Worm (Caenorhabditis elegans): Measurements from ENCODE around the gene str-33.
A peak's percentile ranks its signal among the peaks of the same experiment; 100 is the strongest.

Gene str-33

DNA sequence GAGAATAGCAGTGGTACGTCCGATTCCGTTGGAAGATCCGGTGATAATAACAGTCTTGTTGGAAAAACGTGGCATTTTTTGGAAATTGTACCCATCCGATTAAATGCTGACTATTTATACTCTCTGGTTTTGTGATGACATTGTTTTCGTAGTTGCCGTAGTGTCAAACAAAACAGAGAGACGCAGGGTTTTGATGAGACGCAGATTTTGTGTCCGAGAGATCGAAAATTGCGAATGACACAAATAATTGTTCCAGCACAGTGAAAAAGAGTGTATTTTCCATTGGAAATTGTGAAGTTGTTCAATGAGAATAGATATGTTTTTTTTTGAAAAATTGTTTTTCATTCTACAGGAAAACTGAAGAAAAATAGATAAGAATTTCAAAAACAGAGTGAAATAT, 34.8 kb downstream of the str-33 start, which contains the start of gene R05D8.7:
Gene R05D8.7 (minus strand): TSS at position 104 of the 400 bp plus-strand sequence.
- TF ChIP-seq unc-130 (GFP tag; optimal IDR thresholded peaks at IDR 0.05) (no peak), Y53G8AR.9 (GFP tag; conservative IDR thresholded peaks at IDR 0.05) (no peak), lin-54 (GFP tag; optimal IDR thresholded peaks at IDR 0.05) (no peak), efl-1 (GFP tag; optimal IDR thresholded peaks at IDR 0.05) (no peak), nhr-90 (tag; optimal IDR thresholded peaks at IDR 0.05) (no peak), fkh-3 (tag; optimal IDR thresholded peaks at IDR 0.05) (no peak), madf-3 (GFP tag; IDR thresholded peaks at IDR 0.05) (no peak), B0035.1 (tag; optimal IDR thresholded peaks at IDR 0.05) (no peak), cebp-1 (GFP tag; IDR thresholded peaks at IDR 0.05) (no peak), cebp-1 (tag; optimal IDR thresholded peaks at IDR 0.05) (no peak), gei-17 (GFP tag; optimal IDR thresholded peaks at IDR 0.05) (no peak), Y53F4B.3 (GFP tag; IDR thresholded peaks at IDR 0.05) (no peak), F39B2.1 (GFP tag; IDR thresholded peaks at IDR 0.05) (no peak), nfya-1 (tag; optimal IDR thresholded peaks at IDR 0.05; ENCODE audit: borderline replicate concordance, insufficient read depth) (no peak), bed-1 (GFP tag; IDR thresholded peaks at IDR 0.05) (no peak), C06A6.2 (GFP tag; conservative IDR thresholded peaks at IDR 0.05) (no peak), ceh-100 (GFP tag; IDR thresholded peaks at IDR 0.05) (no peak), F22D6.2 (tag; optimal IDR thresholded peaks at IDR 0.05) (no peak), F55B11.4 (tag; optimal IDR thresholded peaks at IDR 0.05; ENCODE audit: borderline replicate concordance, insufficient read depth) (no peak), hsf-1 (GFP tag; IDR thresholded peaks at IDR 0.05) (no peak), hrde-1 (tag; optimal IDR thresholded peaks at IDR 0.05; ENCODE audit: borderline replicate concordance) (no peak)

DNA sequence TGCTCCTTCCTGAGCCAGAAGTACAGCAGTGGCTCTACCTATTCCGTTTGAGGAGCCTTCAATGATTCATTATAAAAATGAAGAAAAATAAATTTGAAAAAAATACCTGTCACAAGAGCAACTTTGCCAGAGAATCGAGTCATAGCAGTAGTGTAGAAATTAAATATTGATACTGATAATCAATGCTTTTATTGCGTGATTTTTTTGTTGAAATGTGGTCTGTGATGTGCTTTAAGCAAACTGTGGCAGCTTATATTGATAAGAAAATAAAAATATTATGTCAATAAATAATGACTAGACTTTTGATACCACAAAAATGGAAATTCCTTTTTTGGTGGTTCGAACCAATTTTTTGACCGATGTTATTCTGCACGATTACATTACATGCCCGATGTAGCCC, 36.7 kb downstream of the str-33 start, which contains the start of gene dhs-14:
Gene dhs-14 (minus strand): TSS at position 149 of the 400 bp plus-strand sequence.
- no peak for TF ChIP-seq pbrm-1 (GFP tag; IDR thresholded peaks at IDR 0.05)
- no peak for TF ChIP-seq athp-1 (tag; optimal IDR thresholded peaks at IDR 0.05)
- 0 out of 2 replicates have a peak, but pooled peaks have one; percentile 23 for TF ChIP-seq dox-1 (GFP tag; IDR thresholded peaks at IDR 0.05)
- peak; percentile 83 for TF ChIP-seq nhr-80 (tag; optimal IDR thresholded peaks at IDR 0.05)

DNA sequence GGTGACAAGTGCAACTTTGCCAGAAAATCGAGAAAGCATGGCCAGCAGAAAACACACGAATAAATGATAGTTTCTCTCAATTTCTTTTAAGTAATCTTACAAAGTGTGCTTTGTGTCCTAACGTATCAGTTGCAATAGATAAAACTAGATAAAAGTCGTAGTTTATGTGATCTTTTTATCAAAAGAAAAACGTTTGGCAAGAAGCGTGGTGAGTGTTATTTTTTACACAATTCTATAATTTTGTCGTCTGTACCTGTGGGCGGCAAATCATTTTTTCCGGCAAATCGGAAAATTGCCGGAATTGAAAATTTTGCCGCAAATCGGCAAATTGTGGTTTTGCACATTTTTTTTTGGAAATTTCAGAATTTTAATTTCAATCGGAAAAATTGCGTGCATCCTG, 39.1 kb downstream of the str-33 start, which contains the start of gene R05D8.9:
Gene R05D8.9 (minus strand): TSS at position 101 of the 400 bp plus-strand sequence.
- no peak for TF ChIP-seq Y53G8AR.9 (GFP tag; conservative IDR thresholded peaks at IDR 0.05)
- no peak for TF ChIP-seq F57C9.4 (tag; optimal IDR thresholded peaks at IDR 0.05)
- TF ChIP-seq nhr-90 (tag; optimal IDR thresholded peaks at IDR 0.05): no peak
- TF ChIP-seq cebp-2 (GFP tag; IDR thresholded peaks at IDR 0.05): no peak
- TF ChIP-seq ztf-25 (GFP tag; IDR thresholded peaks at IDR 0.05): no peak
- TF ChIP-seq lin-54 (GFP tag; optimal IDR thresholded peaks at IDR 0.05): no peak

DNA sequence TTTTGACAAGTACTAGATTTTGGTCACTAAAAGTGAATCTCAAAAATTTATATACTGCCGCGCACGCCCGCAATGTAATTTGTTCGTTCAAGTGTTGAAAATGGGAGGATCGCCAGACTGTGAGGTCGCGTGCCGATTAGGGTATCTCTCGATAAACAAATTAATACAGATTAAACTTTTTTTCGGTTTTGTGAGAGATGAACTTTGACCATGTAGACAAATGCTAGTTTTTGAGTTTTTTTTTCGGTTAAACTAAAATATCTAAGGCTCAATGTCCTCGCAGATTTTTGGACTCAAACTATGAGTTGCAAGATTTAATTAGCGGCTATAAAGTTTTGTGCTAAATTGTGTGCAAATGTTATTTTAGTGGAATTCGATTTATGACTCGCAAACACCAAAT, 41.4 kb downstream of the str-33 start, which contains the start of gene dhs-15:
Gene dhs-15 (minus strand): TSS at position 101 of the 400 bp plus-strand sequence.
- TF ChIP-seq F37B4.10 (GFP tag; IDR thresholded peaks at IDR 0.05) (no peak), hmg-20 (GFP tag; IDR thresholded peaks at IDR 0.05) (no peak), rec-8 (tag; optimal IDR thresholded peaks at IDR 0.05) (no peak), snpc-1.1 (tag; optimal IDR thresholded peaks at IDR 0.05; ENCODE audit: insufficient read depth) (no peak), ztf-28 (GFP tag; IDR thresholded peaks at IDR 0.05) (no peak), aptf-2 (GFP tag; conservative IDR thresholded peaks at IDR 0.05) (no peak), tbp1 (GFP tag; optimal IDR thresholded peaks at IDR 0.05) (no peak), dox-1 (GFP tag; IDR thresholded peaks at IDR 0.05) (no peak), athp-1 (tag; optimal IDR thresholded peaks at IDR 0.05) (no peak)
